Worm (Caenorhabditis elegans) whole organism, early embryonic: ENCODE data around the gene ttr-31.

Source experiments
- B0310.2 ChIP-seq: sonication (generic microtip); optimal IDR thresholded peaks from 2 replicates; lab custom pipeline; 2016; ENCODE audit warnings: mild to moderate bottlenecking, missing genetic modification characterization, missing compliant biosample characterization
- F13C5.2 ChIP-seq: sonication (generic microtip); optimal IDR thresholded peaks from 2 replicates; lab custom pipeline; 2017; ENCODE audit warnings: mild to moderate bottlenecking, missing genetic modification characterization, inconsistent platforms, missing compliant biosample characterization
- ama-1 ChIP-seq: fragments of 150-350 bp; optimal IDR thresholded peaks from 2 replicates; lab custom pipeline; 2014
- ceh-13 ChIP-seq: fragments of 200-800 bp; sonication (Bioruptor generic); optimal IDR thresholded peaks from 2 replicates; lab custom pipeline; 2018; ENCODE audit warnings: mild to moderate bottlenecking, missing genetic modification characterization, missing compliant biosample characterization
- ceh-36 ChIP-seq: sonication (generic microtip); optimal IDR thresholded peaks from 2 replicates; lab custom pipeline; 2016; ENCODE audit warnings: missing genetic modification characterization, inconsistent platforms, missing compliant biosample characterization
- ets-7 ChIP-seq: sonication (generic microtip); optimal IDR thresholded peaks from 2 replicates; lab custom pipeline; 2016; ENCODE audit warnings: missing genotype, missing genetic modification characterization, missing compliant biosample characterization
- flt-1 ChIP-seq: fragments of 200-800 bp; sonication (Bioruptor generic); IDR thresholded peaks from 2 replicates; pipeline ENCODE4 v1.3.6; 2022; ENCODE audit warnings: missing genetic modification characterization, missing compliant biosample characterization
- hmbx-1 ChIP-seq: sonication (generic microtip); optimal IDR thresholded peaks from 2 replicates; lab custom pipeline; 2016; ENCODE audit warnings: mild to moderate bottlenecking, missing genetic modification characterization, missing compliant biosample characterization
- hmg-4 ChIP-seq: fragments of 200-800 bp; sonication (Bioruptor generic); optimal IDR thresholded peaks from 2 replicates; lab custom pipeline; 2018; ENCODE audit warnings: mild to moderate bottlenecking, missing genetic modification characterization, missing compliant biosample characterization
- hnd-1 ChIP-seq: sonication (generic microtip); optimal IDR thresholded peaks from 2 replicates; lab custom pipeline; 2016; ENCODE audit warnings: missing genetic modification characterization, missing compliant biosample characterization
- pes-1 ChIP-seq: fragments of 200-800 bp; sonication (Bioruptor generic); IDR thresholded peaks from 2 replicates; pipeline ENCODE4 v1.3.6; 2022; ENCODE audit warnings: missing genetic modification reagents, missing genetic modification characterization, missing compliant biosample characterization
- scrt-1 ChIP-seq: fragments of 200-800 bp; sonication (Bioruptor generic); IDR thresholded peaks from 2 replicates; pipeline ENCODE4 v1.3.6; 2022; ENCODE audit warnings: missing genetic modification characterization, missing compliant biosample characterization
- tbx-11 ChIP-seq: fragments of 200-800 bp; sonication (Bioruptor generic); IDR thresholded peaks from 2 replicates; pipeline ENCODE4 v1.3.6; 2022; ENCODE audit warnings: missing genetic modification characterization, missing compliant biosample characterization
- tra-4 ChIP-seq: sonication (generic microtip); optimal IDR thresholded peaks from 2 replicates; lab custom pipeline; 2017; ENCODE audit warnings: missing genetic modification characterization, missing compliant biosample characterization

DNA sequence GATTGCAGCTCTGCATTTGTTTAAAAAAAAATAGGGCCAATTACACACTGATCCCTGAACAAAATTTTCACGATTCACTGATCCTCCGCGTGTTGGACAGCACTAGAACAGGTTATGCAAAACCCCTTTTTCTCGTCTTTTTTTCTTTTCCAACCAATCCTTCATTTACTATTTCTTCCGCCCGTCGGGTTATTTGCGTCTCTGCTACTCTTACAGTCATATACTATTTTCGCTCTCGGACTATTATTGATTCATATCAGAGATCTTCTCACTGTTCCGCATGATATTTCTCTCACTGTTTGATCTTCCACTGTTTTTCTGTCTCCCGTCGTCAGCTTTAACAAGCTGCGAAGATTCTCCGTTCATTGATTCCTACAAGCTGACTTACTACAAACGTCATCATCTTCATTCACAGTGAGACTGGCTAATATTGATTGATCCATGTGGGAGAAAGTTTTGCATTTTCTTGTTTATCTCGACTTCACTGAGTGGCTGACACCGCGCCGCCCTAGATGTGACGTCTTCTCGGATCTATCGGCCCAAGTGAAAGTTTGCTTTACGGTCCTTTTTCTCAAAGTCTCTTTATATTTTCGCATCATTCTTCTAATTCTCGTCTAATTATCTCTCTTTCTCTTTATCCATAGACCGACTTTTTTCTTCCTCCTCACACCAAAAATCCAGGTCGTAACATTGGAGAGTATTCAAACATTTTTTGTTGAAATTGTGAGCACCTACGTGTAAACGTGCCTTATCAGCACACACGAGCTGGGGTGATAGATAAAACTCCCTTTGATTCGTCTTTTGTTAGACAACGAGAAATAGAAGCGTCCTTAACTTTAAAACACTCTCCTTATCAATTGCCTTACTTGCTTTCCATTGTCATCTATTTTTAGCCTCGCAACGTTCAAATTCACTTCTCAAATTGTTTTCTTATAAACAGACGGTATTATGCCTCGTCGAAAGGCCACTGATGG is 27.5 kb upstream of the ttr-31 start:
- TF ChIP-seq F13C5.2 (tag; lab: Kevin White, UChicago) (no peak), hmbx-1 (tag; lab: Kevin White, UChicago) (no peak), hmg-4 (no peak), flt-1 (GFP tag; lab: Robert Waterston, UW) (no peak), ceh-36 (no peak), ama-1 (lab: Kevin White, UChicago) (no peak), hnd-1 (no peak), ceh-13 (GFP tag; lab: Kevin White, UChicago) (no peak), scrt-1 (GFP tag; lab: Robert Waterston, UW) (no peak), tbx-11 (no peak), tra-4 (tag; lab: Kevin White, UChicago) (no peak), B0310.2 (tag; lab: Kevin White, UChicago) (no peak), ets-7 (tag; lab: Kevin White, UChicago) (no peak), pes-1 (GFP tag; lab: Robert Waterston, UW) (no peak)
